Worm (Caenorhabditis elegans) whole organism, young adult: Measurements from ENCODE around the gene lin-32.

Experiments used
- C06A6.2 ChIP-seq: fragments of 200-800 bp; sonication (Bioruptor generic); conservative IDR thresholded peaks from 2 replicates; pipeline ENCODE4 v1.3.6; 2022; ENCODE audit warnings: missing genetic modification characterization, missing compliant biosample characterization
- D2030.7 ChIP-seq: fragments of 200-800 bp; sonication (Bioruptor generic); IDR thresholded peaks from 2 replicates; pipeline ENCODE4 v1.3.6; 2022; ENCODE audit warnings: missing genetic modification reagents, missing genetic modification characterization, missing compliant biosample characterization
- F37B4.10 ChIP-seq: fragments of 200-800 bp; sonication (Bioruptor generic); IDR thresholded peaks from 2 replicates; pipeline ENCODE4 v1.3.6; 2022; ENCODE audit warnings: missing genetic modification characterization, missing compliant biosample characterization
- F39B2.1 ChIP-seq: fragments of 200-800 bp; sonication (Bioruptor generic); IDR thresholded peaks from 2 replicates; pipeline ENCODE4 v1.3.6; 2022; ENCODE audit warnings: missing genetic modification reagents, missing genetic modification characterization, missing compliant biosample characterization
- F52B5.7 ChIP-seq: sonication (generic microtip); optimal IDR thresholded peaks from 2 replicates; lab custom pipeline; 2016; ENCODE audit warnings: mild to moderate bottlenecking, missing genetic modification characterization, missing compliant biosample characterization
- F55B11.4 ChIP-seq: sonication (generic microtip); optimal IDR thresholded peaks from 2 replicates; lab custom pipeline; 2016; ENCODE audit warnings: missing compliant biosample characterization, missing genetic modification characterization, borderline replicate concordance; ENCODE audit not compliant: insufficient read depth
- F57C9.4 ChIP-seq: sonication (generic microtip); optimal IDR thresholded peaks from 2 replicates; lab custom pipeline; 2017; ENCODE audit warnings: mild to moderate bottlenecking, missing genetic modification characterization, missing compliant biosample characterization
- K12H6.12 ChIP-seq: fragments of 200-800 bp; sonication (Bioruptor generic); optimal IDR thresholded peaks from 2 replicates; lab custom pipeline; 2018; ENCODE audit warnings: mild to moderate bottlenecking, missing genetic modification characterization, missing compliant biosample characterization
- T26A5.8 ChIP-seq: sonication (generic microtip); optimal IDR thresholded peaks from 2 replicates; lab custom pipeline; 2016; ENCODE audit warnings: missing genetic modification characterization, missing compliant biosample characterization
- Y53F4B.3 ChIP-seq: fragments of 200-800 bp; sonication (Bioruptor generic); IDR thresholded peaks from 2 replicates; pipeline ENCODE4 v1.3.6; 2022; ENCODE audit warnings: missing genetic modification reagents, missing genetic modification characterization, missing compliant biosample characterization
- Y53G8AR.9 ChIP-seq: fragments of 200-800 bp; sonication (Bioruptor generic); conservative IDR thresholded peaks from 2 replicates; pipeline ENCODE4 v1.3.6; 2022; ENCODE audit warnings: missing genetic modification reagents, missing genetic modification characterization, missing compliant biosample characterization
- Y67H2A.10 ChIP-seq: fragments of 200-800 bp; sonication (Bioruptor generic); conservative IDR thresholded peaks from 2 replicates; pipeline ENCODE4 v1.3.6; 2022; ENCODE audit warnings: missing genetic modification reagents, missing genetic modification characterization, missing compliant biosample characterization
- Y79H2A.3 ChIP-seq: fragments of 200-800 bp; sonication (Bioruptor generic); conservative IDR thresholded peaks from 2 replicates; pipeline ENCODE4 v1.3.6; 2022; ENCODE audit warnings: missing genetic modification reagents, missing genetic modification characterization, missing compliant biosample characterization
- Y95B8A.8 ChIP-seq: fragments of 200-800 bp; sonication (Bioruptor generic); IDR thresholded peaks from 2 replicates; pipeline ENCODE4 v1.3.6; 2022; ENCODE audit warnings: missing genetic modification reagents, missing genetic modification characterization, missing compliant biosample characterization
- akir-1 ChIP-seq: fragments of 200-800 bp; sonication (Bioruptor generic); optimal IDR thresholded peaks from 2 replicates; lab custom pipeline; 2018; ENCODE audit warnings: mild to moderate bottlenecking, missing genetic modification characterization, moderate library complexity, missing compliant biosample characterization
- aptf-3 ChIP-seq: fragments of 200-800 bp; sonication (Bioruptor generic); IDR thresholded peaks from 2 replicates; pipeline ENCODE4 v1.3.6; 2022; ENCODE audit warnings: missing genetic modification characterization, missing compliant biosample characterization
- attf-3 ChIP-seq: fragments of 200-800 bp; sonication (Bioruptor generic); conservative IDR thresholded peaks from 2 replicates; pipeline ENCODE4 v1.3.6; 2022; ENCODE audit warnings: missing genetic modification reagents, missing genetic modification characterization, missing compliant biosample characterization
- bed-2 ChIP-seq: fragments of 200-800 bp; sonication (Bioruptor generic); IDR thresholded peaks from 2 replicates; pipeline ENCODE4 v1.3.6; 2022; ENCODE audit warnings: missing genetic modification reagents, missing genetic modification characterization, missing compliant biosample characterization
- ccch-3 ChIP-seq: fragments of 200-800 bp; sonication (Bioruptor generic); optimal IDR thresholded peaks from 2 replicates; lab custom pipeline; 2018; ENCODE audit warnings: mild to moderate bottlenecking, missing genetic modification characterization, missing compliant biosample characterization
- ceh-40 ChIP-seq: fragments of 200-800 bp; sonication (Bioruptor generic); IDR thresholded peaks from 2 replicates; pipeline ENCODE4 v1.3.6; 2022; ENCODE audit warnings: missing genetic modification characterization, missing compliant biosample characterization
- dpff-1 ChIP-seq: sonication (generic microtip); optimal IDR thresholded peaks from 2 replicates; lab custom pipeline; 2017; ENCODE audit warnings: mild to moderate bottlenecking, missing genetic modification characterization, missing compliant biosample characterization
- dpl-1 ChIP-seq: fragments of 150-350 bp; optimal IDR thresholded peaks from 2 replicates; lab custom pipeline; 2014; ENCODE audit warnings: missing biosample characterization, missing genetic modification reagents, missing genetic modification characterization
- efl-1 ChIP-seq: fragments of 150-350 bp; optimal IDR thresholded peaks from 2 replicates; lab custom pipeline; 2014; ENCODE audit warnings: missing biosample characterization, missing genetic modification reagents, missing genetic modification characterization
- egl-18 ChIP-seq: fragments of 200-800 bp; sonication (Bioruptor generic); IDR thresholded peaks from 2 replicates; pipeline ENCODE4 v1.3.6; 2022; ENCODE audit warnings: missing genetic modification reagents, missing genetic modification characterization, missing compliant biosample characterization
- hlh-26 ChIP-seq: fragments of 200-800 bp; sonication (Bioruptor generic); conservative IDR thresholded peaks from 2 replicates; pipeline ENCODE4 v1.3.6; 2022; ENCODE audit warnings: missing genetic modification reagents, missing genetic modification characterization, missing compliant biosample characterization
- hmg-1.2 ChIP-seq: fragments of 200-800 bp; sonication (Bioruptor generic); IDR thresholded peaks from 2 replicates; pipeline ENCODE4 v1.3.6; 2022; ENCODE audit warnings: missing genetic modification reagents, missing genetic modification characterization, missing compliant biosample characterization
- lag-1 ChIP-seq: fragments of 200-800 bp; sonication (Bioruptor generic); IDR thresholded peaks from 2 replicates; pipeline ENCODE4 v1.3.6; 2022; ENCODE audit warnings: missing genetic modification reagents, missing genetic modification characterization, missing compliant biosample characterization
- lin-26 ChIP-seq: fragments of 200-800 bp; sonication (Bioruptor generic); IDR thresholded peaks from 2 replicates; pipeline ENCODE4 v1.3.6; 2022; ENCODE audit warnings: missing genetic modification reagents, missing genetic modification characterization, missing compliant biosample characterization
- lin-35 ChIP-seq, 3 experiments: fragments of 150-350 bp in 2 of 3; sonication (generic microtip) in 1 of 3; optimal IDR thresholded peaks; 2 replicates each; lab custom pipeline; 2014 to 2018; ENCODE audit warnings: missing biosample characterization in 3 of 3, missing genetic modification characterization in 3 of 3, missing genetic modification reagents in 3 of 3
- lin-54 ChIP-seq: fragments of 200-800 bp; sonication (Bioruptor generic); optimal IDR thresholded peaks from 2 replicates; lab custom pipeline; 2018; ENCODE audit warnings: mild to moderate bottlenecking, missing genetic modification characterization, missing compliant biosample characterization
- lir-1 ChIP-seq: fragments of 200-800 bp; sonication (Bioruptor generic); conservative IDR thresholded peaks from 2 replicates; pipeline ENCODE4 v1.3.6; 2022; ENCODE audit warnings: missing genetic modification reagents, missing genetic modification characterization, missing compliant biosample characterization
- lsl-1 ChIP-seq: fragments of 200-800 bp; sonication (Bioruptor generic); optimal IDR thresholded peaks from 2 replicates; lab custom pipeline; 2018; ENCODE audit warnings: mild to moderate bottlenecking, missing genetic modification characterization, moderate library complexity, missing compliant biosample characterization
- lsy-27 ChIP-seq: sonication (generic microtip); optimal IDR thresholded peaks from 2 replicates; lab custom pipeline; 2017; ENCODE audit warnings: missing genetic modification characterization, mild to moderate bottlenecking, missing compliant biosample characterization, antibody characterized with exemption, missing genotype, borderline replicate concordance; ENCODE audit not compliant: insufficient read depth
- madf-3 ChIP-seq: fragments of 200-800 bp; sonication (Bioruptor generic); IDR thresholded peaks from 2 replicates; pipeline ENCODE4 v1.3.6; 2022; ENCODE audit warnings: missing genetic modification reagents, missing genetic modification characterization, missing compliant biosample characterization
- madf-6 ChIP-seq: fragments of 200-800 bp; sonication (Bioruptor generic); IDR thresholded peaks from 2 replicates; pipeline ENCODE4 v1.3.6; 2022; ENCODE audit warnings: missing genetic modification reagents, missing genetic modification characterization, missing compliant biosample characterization
- madf-8 ChIP-seq: fragments of 200-800 bp; sonication (Bioruptor generic); conservative IDR thresholded peaks from 2 replicates; pipeline ENCODE4 v1.3.6; 2022; ENCODE audit warnings: missing genetic modification reagents, missing genetic modification characterization, missing compliant biosample characterization
- nhr-120 ChIP-seq: fragments of 200-800 bp; sonication (Bioruptor generic); IDR thresholded peaks from 2 replicates; pipeline ENCODE4 v1.3.6; 2022; ENCODE audit warnings: missing genetic modification characterization, missing compliant biosample characterization
- nhr-179 ChIP-seq: sonication (generic microtip); optimal IDR thresholded peaks from 2 replicates; lab custom pipeline; 2016; ENCODE audit warnings: mild to moderate bottlenecking, missing genetic modification characterization, missing compliant biosample characterization
- pha-4 ChIP-seq: fragments of 150-350 bp; sonication (generic microtip); optimal IDR thresholded peaks from 2 replicates; lab custom pipeline; 2014; ENCODE audit warnings: missing biosample characterization, missing genetic modification reagents, missing genetic modification characterization
- rec-8 ChIP-seq, 2 experiments: sonication (generic microtip); optimal IDR thresholded peaks; 2 replicates each; lab custom pipeline; 2016; ENCODE audit warnings: mild to moderate bottlenecking in 2 of 2, missing genetic modification characterization in 2 of 2, missing genetic modification reagents in 2 of 2, missing genotype in 2 of 2, missing biosample characterization in 1 of 2, missing compliant biosample characterization in 1 of 2, moderate library complexity in 1 of 2
- snpc-1.3 ChIP-seq: sonication (generic microtip); optimal IDR thresholded peaks from 2 replicates; lab custom pipeline; 2017; ENCODE audit warnings: missing genetic modification characterization, mild to moderate bottlenecking, missing compliant biosample characterization, antibody characterized with exemption, moderate library complexity, missing genotype, missing genetic modification reagents; ENCODE audit not compliant: insufficient read depth
- snpc-4 ChIP-seq, 5 experiments: fragments of 150-350 bp in 1 of 5; sonication (generic microtip) in 4 of 5; optimal IDR thresholded peaks; 2 replicates each; lab custom pipeline; 2014 to 2018; ENCODE audit warnings: missing genetic modification characterization in 5 of 5, missing biosample characterization in 3 of 5, antibody characterized with exemption in 2 of 5, mild to moderate bottlenecking in 2 of 5, missing compliant biosample characterization in 2 of 5, missing genotype in 2 of 5, moderate library complexity in 2 of 5, missing genetic modification reagents in 1 of 5
- sptf-2 ChIP-seq: fragments of 200-800 bp; sonication (Bioruptor generic); optimal IDR thresholded peaks from 2 replicates; lab custom pipeline; 2018; ENCODE audit warnings: mild to moderate bottlenecking, missing genetic modification characterization, missing compliant biosample characterization
- ztf-25 ChIP-seq: fragments of 200-800 bp; sonication (Bioruptor generic); IDR thresholded peaks from 2 replicates; pipeline ENCODE4 v1.3.6; 2022; ENCODE audit warnings: missing genetic modification reagents, missing genetic modification characterization, missing compliant biosample characterization
- ztf-28 ChIP-seq: fragments of 200-800 bp; sonication (Bioruptor generic); IDR thresholded peaks from 2 replicates; pipeline ENCODE4 v1.3.6; 2022; ENCODE audit warnings: missing genetic modification reagents, missing genetic modification characterization, missing compliant biosample characterization
- ztf-3 ChIP-seq: fragments of 200-800 bp; sonication (Bioruptor generic); optimal IDR thresholded peaks from 2 replicates; lab custom pipeline; 2018; ENCODE audit warnings: mild to moderate bottlenecking, missing genetic modification characterization, missing compliant biosample characterization

lin-32 gene

DNA sequence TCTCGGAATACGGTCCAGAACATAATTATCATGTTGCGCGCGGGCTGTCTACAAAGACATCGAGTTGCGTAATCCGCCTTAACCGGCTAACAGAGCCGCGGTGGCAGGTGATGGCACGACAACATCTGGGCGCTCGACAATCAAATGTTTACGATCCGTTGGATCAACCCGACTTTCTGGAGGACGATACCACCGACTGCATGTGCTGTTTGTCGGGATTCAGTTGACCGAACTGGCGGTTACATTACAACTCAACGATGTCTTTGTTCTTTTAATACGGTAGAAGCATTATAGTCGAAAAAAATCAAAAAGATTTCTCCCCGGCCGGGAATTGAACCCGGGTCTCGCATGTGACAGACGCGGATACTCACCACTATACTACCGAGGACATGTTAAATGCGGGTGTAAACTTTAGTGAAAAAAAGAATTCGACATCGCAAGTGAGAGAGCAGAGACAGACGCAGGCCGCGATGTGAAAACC, 3.0 kb downstream of the lin-32 start:
- TF ChIP-seq K12H6.12 (peak; percentile 77), ccch-3 (no peak), F37B4.10 (GFP tag; lab: Robert Waterston, UW) (no peak), snpc-1.3 (tag; lab: Kevin White, UChicago) (peak; percentile 63), hlh-26 (GFP tag; lab: Robert Waterston, UW) (no peak), T26A5.8 (tag; lab: Kevin White, UChicago) (no peak), aptf-3 (GFP tag; lab: Robert Waterston, UW) (peak; percentile 58; the same call in 1 of the 2 replicates), D2030.7 (peak; percentile 72), lin-54 (GFP tag; lab: Kevin White, UChicago) (no peak), F39B2.1 (no peak), madf-8 (GFP tag; lab: Robert Waterston, UW) (no peak), nhr-179 (tag; lab: Kevin White, UChicago) (peak; percentile 31), ztf-3 (GFP tag; lab: Kevin White, UChicago) (no peak), C06A6.2 (GFP tag; lab: Robert Waterston, UW) (peak; percentile 57; the same call in 1 of the 2 replicates), madf-3 (GFP tag; lab: Robert Waterston, UW) (no peak), Y67H2A.10 (GFP tag; lab: Robert Waterston, UW) (peak; percentile 26; the same call in 1 of the 2 replicates), F57C9.4 (peak; percentile 21), lag-1 (no peak), pha-4 (no peak), snpc-4 (GFP tag; optimal IDR thresholded peaks at IDR 0.05; lab: Kevin White, UChicago) (peak; percentile 64), snpc-4 (tag; optimal IDR thresholded peaks at IDR 0.05; lab: Kevin White, UChicago) (peak in 3 of 4 experiments; percentile 61 to 75 (median 67)), Y53F4B.3 (GFP tag; lab: Robert Waterston, UW) (no peak), akir-1 (peak; percentile 54), attf-3 (0 out of 2 replicates have a peak, but pooled peaks have one; percentile 39), lsy-27 (tag; lab: Kevin White, UChicago) (no peak), lir-1 (GFP tag; lab: Robert Waterston, UW) (no peak; the same call in 1 of the 2 replicates), rec-8 (tag; optimal IDR thresholded peaks at IDR 0.05; lab: Kevin White, UChicago) (peak; percentile 67 to 83), hmg-1.2 (GFP tag; lab: Robert Waterston, UW) (peak; percentile 80), madf-6 (GFP tag; lab: Robert Waterston, UW) (no peak; the same call in 1 of the 2 replicates), sptf-2 (peak; percentile 79), dpl-1 (GFP tag; lab: Kevin White, UChicago) (no peak), F55B11.4 (tag; lab: Kevin White, UChicago) (no peak), bed-2 (GFP tag; lab: Robert Waterston, UW) (no peak), nhr-120 (GFP tag; lab: Robert Waterston, UW) (0 out of 2 replicates have a peak, but pooled peaks have one; percentile 53), egl-18 (0 out of 2 replicates have a peak, but pooled peaks have one; percentile 60), lsl-1 (peak; percentile 14), ztf-25 (GFP tag; lab: Robert Waterston, UW) (peak; percentile 86), Y79H2A.3 (GFP tag; lab: Robert Waterston, UW) (peak; percentile 46; the same call in 1 of the 2 replicates), F52B5.7 (tag; lab: Kevin White, UChicago) (peak; percentile 87), Y53G8AR.9 (0 out of 2 replicates have a peak, but pooled peaks have one; percentile 31), ztf-28 (peak; percentile 54; the same call in 1 of the 2 replicates), efl-1 (GFP tag; lab: Kevin White, UChicago) (no peak), dpff-1 (tag; lab: Kevin White, UChicago) (no peak), lin-35 (GFP tag; optimal IDR thresholded peaks at IDR 0.05; lab: Kevin White, UChicago) (peak in 1 of 3 experiments; percentile 75), ceh-40 (no peak), lin-26 (GFP tag; lab: Robert Waterston, UW) (peak; percentile 87), Y95B8A.8 (GFP tag; lab: Robert Waterston, UW) (peak; percentile 69)
